Fruit fly (Drosophila melanogaster) whole organism, embryonic: ENCODE results near the gene CG34265.

ENCODE experiments used
- Bgb ChIP-seq: fragments of 200-800 bp; sonication (Bioruptor generic); IDR thresholded peaks from 2 replicates; pipeline ENCODE4 v1.3.6; 2022; ENCODE audit warnings: missing biosample characterization, missing genetic modification characterization; ENCODE audit not compliant: partially characterized antibody
- CG10366 ChIP-seq: fragments of 200-800 bp; sonication (Bioruptor generic); IDR thresholded peaks from 2 replicates; pipeline ENCODE4 v1.3.6; 2022; ENCODE audit warnings: missing biosample characterization, missing genetic modification characterization
- CG43689 ChIP-seq: fragments of 200-800 bp; sonication (Bioruptor generic); IDR thresholded peaks from 2 replicates; pipeline ENCODE4 v1.3.6; 2022; ENCODE audit warnings: missing biosample characterization, missing genetic modification characterization
- CG4424 ChIP-seq: fragments of 200-800 bp; sonication (Bioruptor generic); optimal IDR thresholded peaks from 3 replicates; lab custom pipeline; 2016; ENCODE audit warnings: missing biosample characterization, missing genetic modification characterization
- CG7928 ChIP-seq: fragments of 200-800 bp; sonication (Bioruptor generic); optimal IDR thresholded peaks from 2 replicates; lab custom pipeline; 2017; ENCODE audit warnings: missing biosample characterization, mild to moderate bottlenecking, missing genetic modification characterization
- Doc3 ChIP-seq: fragments of 200-800 bp; sonication (Bioruptor generic); IDR thresholded peaks from 3 replicates; pipeline ENCODE4 v1.3.6; 2022; ENCODE audit warnings: missing biosample characterization, missing genetic modification characterization; ENCODE audit not compliant: partially characterized antibody
- Gug ChIP-seq: fragments of 200-800 bp; sonication (Bioruptor generic); IDR thresholded peaks from 4 replicates; pipeline ENCODE4 v1.3.6; 2022; ENCODE audit warnings: missing biosample characterization, missing genetic modification characterization
- HmgD ChIP-seq: fragments of 200-800 bp; sonication (Bioruptor generic); optimal IDR thresholded peaks from 3 replicates; lab custom pipeline; 2016; ENCODE audit warnings: missing biosample characterization, missing genetic modification characterization
- Lpt ChIP-seq: fragments of >200 bp; optimal IDR thresholded peaks from 2 replicates; lab custom pipeline; 2018; ENCODE audit warnings: missing biosample characterization, missing genetic modification characterization
- NFAT ChIP-seq: fragments of 200-800 bp; sonication (Bioruptor generic); IDR thresholded peaks from 2 replicates; pipeline ENCODE4 v1.3.6; 2022; ENCODE audit warnings: missing biosample characterization, missing genetic modification characterization
- aop ChIP-seq: fragments of 200-800 bp; sonication (Bioruptor generic); IDR thresholded peaks from 2 replicates; pipeline ENCODE4 v1.3.6; 2022; ENCODE audit warnings: missing biosample characterization, missing genetic modification characterization
- exex ChIP-seq: fragments of 200-800 bp; sonication (Bioruptor generic); optimal IDR thresholded peaks from 4 replicates; lab custom pipeline; 2018; ENCODE audit warnings: missing biosample characterization, mild to moderate bottlenecking, missing genetic modification characterization, moderate library complexity
- pb ChIP-seq: fragments of 200-800 bp; sonication (Bioruptor generic); optimal IDR thresholded peaks from 3 replicates; lab custom pipeline; 2016; ENCODE audit warnings: missing biosample characterization, missing genetic modification characterization

dm6 chr3L:3257690-3258089 lies 10.6 kb upstream of the CG34265 start, which contains the start of gene ckd:
- no peak for TF ChIP-seq CG10366 (GFP tag; lab: Robert Waterston, UW)
- TF ChIP-seq CG4424 (GFP tag; lab: Kevin White, UChicago), result no peak
- TF ChIP-seq HmgD (GFP tag; lab: Kevin White, UChicago), result no peak
- TF ChIP-seq Gug (GFP tag; lab: Robert Waterston, UW), result no peak
- no peak for TF ChIP-seq Bgb (GFP tag; lab: Robert Waterston, UW)
- TF ChIP-seq CG7928 (GFP tag; lab: Kevin White, UChicago), result no peak
- TF ChIP-seq Lpt (GFP tag; lab: Kevin White, UChicago), result no peak
- TF ChIP-seq exex (tag; lab: Kevin White, UChicago), result no peak
- TF ChIP-seq CG43689 (GFP tag; lab: Robert Waterston, UW), result no peak
- TF ChIP-seq NFAT (GFP tag; lab: Robert Waterston, UW), result no peak
- TF ChIP-seq Doc3 (GFP tag; lab: Robert Waterston, UW), result no peak
- TF ChIP-seq pb (GFP tag; lab: Kevin White, UChicago), result no peak
- no peak for TF ChIP-seq aop (GFP tag; lab: Robert Waterston, UW)
